Worm (Caenorhabditis elegans): ENCODE measurements around the gene rpl-39.

DNA sequence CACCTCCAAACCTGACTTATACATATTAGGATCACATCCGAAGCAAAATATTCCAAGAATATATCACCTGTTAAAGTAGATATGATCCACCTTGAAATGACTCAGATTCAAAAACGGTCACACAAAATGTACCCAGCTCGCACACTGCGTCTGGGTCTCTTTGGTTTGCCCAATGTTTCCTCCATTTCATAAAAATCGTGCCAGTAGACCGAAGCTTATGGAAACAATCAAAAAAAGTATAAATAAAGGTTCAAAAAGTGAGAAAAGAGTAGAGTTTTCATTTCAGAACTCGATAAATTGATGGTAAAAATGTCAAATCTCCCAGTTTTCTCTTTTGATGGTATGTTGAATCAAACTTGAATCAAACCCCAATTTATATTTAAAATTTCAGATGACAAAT is 38.2 kb downstream of the rpl-39 start, which contains the start of gene srr-9:
- TF ChIP-seq tbx-11 (GFP tag; IDR thresholded peaks at IDR 0.05) (no peak), flt-1 (GFP tag; IDR thresholded peaks at IDR 0.05) (no peak), ceh-13 (GFP tag; optimal IDR thresholded peaks at IDR 0.05) (no peak), ets-7 (tag; optimal IDR thresholded peaks at IDR 0.05) (no peak), hmbx-1 (tag; optimal IDR thresholded peaks at IDR 0.05) (no peak), ama-1 (optimal IDR thresholded peaks at IDR 0.05) (no peak), tra-4 (tag; optimal IDR thresholded peaks at IDR 0.05) (no peak), tbx-37 (GFP tag; conservative IDR thresholded peaks at IDR 0.05) (no peak), ceh-36 (tag; optimal IDR thresholded peaks at IDR 0.05) (no peak), hmg-4 (GFP tag; optimal IDR thresholded peaks at IDR 0.05) (no peak), sea-1 (GFP tag; conservative IDR thresholded peaks at IDR 0.05) (no peak), F13C5.2 (tag; optimal IDR thresholded peaks at IDR 0.05) (no peak)
